Worm (Caenorhabditis elegans) whole organism, midembryonic: ENCODE measurements around the gene Y77E11A.8.

Experiments used
- T22C8.4 ChIP-seq: fragments of 200-800 bp; sonication (Bioruptor generic); IDR thresholded peaks from 2 replicates; pipeline ENCODE4 v1.3.6; 2022; ENCODE audit warnings: missing genetic modification characterization, missing compliant biosample characterization
- cog-1 ChIP-seq: sonication (generic microtip); optimal IDR thresholded peaks from 2 replicates; lab custom pipeline; 2016; ENCODE audit warnings: missing genetic modification characterization, missing compliant biosample characterization
- flt-1 ChIP-seq: fragments of 200-800 bp; sonication (Bioruptor generic); IDR thresholded peaks from 2 replicates; pipeline ENCODE4 v1.3.6; 2022; ENCODE audit warnings: missing genetic modification characterization, missing compliant biosample characterization
- med-1 ChIP-seq: sonication (generic microtip); optimal IDR thresholded peaks from 2 replicates; lab custom pipeline; 2017; ENCODE audit warnings: missing genetic modification characterization, mild to moderate bottlenecking, missing compliant biosample characterization, antibody characterized with exemption, missing genetic modification reagents; ENCODE audit not compliant: insufficient read depth
- tab-1 ChIP-seq: fragments of 200-800 bp; sonication (Bioruptor generic); IDR thresholded peaks from 2 replicates; pipeline ENCODE4 v1.3.6; 2022; ENCODE audit warnings: missing genetic modification characterization, missing compliant biosample characterization
- ztf-29 ChIP-seq: fragments of 200-800 bp; sonication (Bioruptor generic); IDR thresholded peaks from 2 replicates; pipeline ENCODE4 v1.3.6; 2022; ENCODE audit warnings: missing genetic modification reagents, missing genetic modification characterization, missing compliant biosample characterization

ce11 chrIV:1409941-1410340 is 14.9 kb downstream of the Y77E11A.8 start, which contains the start of gene rpc-11:
- TF ChIP-seq ztf-29 (GFP tag; lab: Robert Waterston, UW) (no peak), tab-1 (GFP tag; lab: Robert Waterston, UW) (no peak), med-1 (GFP tag; lab: Kevin White, UChicago) (no peak), flt-1 (GFP tag; lab: Robert Waterston, UW) (no peak), T22C8.4 (GFP tag; lab: Robert Waterston, UW) (no peak), cog-1 (no peak)
